Worm (Caenorhabditis elegans): ENCODE data around the gene C25D7.15.

- TF ChIP-seq hnd-1 (tag; optimal IDR thresholded peaks at IDR 0.05) (no peak), B0310.2 (tag; optimal IDR thresholded peaks at IDR 0.05) (no peak), ets-7 (tag; optimal IDR thresholded peaks at IDR 0.05) (no peak), ama-1 (optimal IDR thresholded peaks at IDR 0.05) (no peak), tra-4 (tag; optimal IDR thresholded peaks at IDR 0.05) (no peak), hmg-4 (GFP tag; optimal IDR thresholded peaks at IDR 0.05) (no peak), sea-1 (GFP tag; conservative IDR thresholded peaks at IDR 0.05) (no peak), tbx-11 (GFP tag; IDR thresholded peaks at IDR 0.05) (no peak), ceh-13 (GFP tag; optimal IDR thresholded peaks at IDR 0.05) (no peak), F13C5.2 (tag; optimal IDR thresholded peaks at IDR 0.05) (no peak), flt-1 (GFP tag; IDR thresholded peaks at IDR 0.05) (no peak)
These were observed 46.3 kb upstream of the C25D7.15 start for ce11 chrV:15013328-15013727.
